Fruit fly (Drosophila melanogaster) whole organism, pupa: Measurements from ENCODE around the gene Adar.

Experiments used
- CG13204 ChIP-seq: fragments of 200-800 bp; sonication (Bioruptor generic); optimal IDR thresholded peaks from 2 replicates; lab custom pipeline; 2018; ENCODE audit warnings: missing biosample characterization, mild to moderate bottlenecking, missing genetic modification characterization, moderate library complexity
- CG15710 ChIP-seq: fragments of 200-800 bp; sonication (Bioruptor generic); optimal IDR thresholded peaks from 2 replicates; lab custom pipeline; 2018; ENCODE audit warnings: missing biosample characterization, mild to moderate bottlenecking, missing genetic modification characterization, moderate library complexity
- CG17806 ChIP-seq: fragments of 200-800 bp; sonication (Bioruptor generic); optimal IDR thresholded peaks from 2 replicates; lab custom pipeline; 2018; ENCODE audit warnings: missing biosample characterization, mild to moderate bottlenecking, missing genetic modification characterization, moderate library complexity
- CG34367 ChIP-seq: fragments of 200-800 bp; sonication (Bioruptor generic); optimal IDR thresholded peaks from 2 replicates; lab custom pipeline; 2018; ENCODE audit warnings: missing biosample characterization, mild to moderate bottlenecking, missing genetic modification characterization
- CG9948 ChIP-seq: fragments of 200-800 bp; sonication (Bioruptor generic); optimal IDR thresholded peaks from 2 replicates; lab custom pipeline; 2018; ENCODE audit warnings: missing biosample characterization, mild to moderate bottlenecking, missing genetic modification characterization, moderate library complexity
- D1 ChIP-seq: fragments of 200-800 bp; sonication (Bioruptor generic); optimal IDR thresholded peaks from 2 replicates; lab custom pipeline; 2018; ENCODE audit warnings: missing biosample characterization, mild to moderate bottlenecking, missing genetic modification characterization, moderate library complexity
- EcR ChIP-seq: fragments of 200-800 bp; sonication (Bioruptor generic); optimal IDR thresholded peaks from 3 replicates; lab custom pipeline; 2019; ENCODE audit warnings: missing biosample characterization, missing genetic modification characterization, mild to moderate bottlenecking, moderate library complexity, missing genetic modification reagents
- Pif1A ChIP-seq: fragments of 200-800 bp; sonication (Bioruptor generic); optimal IDR thresholded peaks from 3 replicates; lab custom pipeline; 2016; ENCODE audit warnings: missing biosample characterization, missing genetic modification characterization
- Pif1B ChIP-seq: fragments of 200-800 bp; sonication (Bioruptor generic); optimal IDR thresholded peaks from 3 replicates; lab custom pipeline; 2016; ENCODE audit warnings: missing biosample characterization, missing genetic modification characterization
- fd96Ca ChIP-seq: fragments of 200-800 bp; sonication (Bioruptor generic); IDR thresholded peaks from 3 replicates; pipeline ENCODE4 v1.3.6; 2022; ENCODE audit warnings: missing biosample characterization, missing genetic modification characterization
- gl ChIP-seq: fragments of 200-800 bp; sonication (Bioruptor generic); optimal IDR thresholded peaks from 2 replicates; lab custom pipeline; 2018; ENCODE audit warnings: missing biosample characterization, mild to moderate bottlenecking, missing genetic modification characterization
- rn ChIP-seq: fragments of 200-800 bp; sonication (Bioruptor generic); IDR thresholded peaks from 2 replicates; pipeline ENCODE4 v1.3.6; 2022; ENCODE audit warnings: missing biosample characterization, missing genetic modification characterization

DNA sequence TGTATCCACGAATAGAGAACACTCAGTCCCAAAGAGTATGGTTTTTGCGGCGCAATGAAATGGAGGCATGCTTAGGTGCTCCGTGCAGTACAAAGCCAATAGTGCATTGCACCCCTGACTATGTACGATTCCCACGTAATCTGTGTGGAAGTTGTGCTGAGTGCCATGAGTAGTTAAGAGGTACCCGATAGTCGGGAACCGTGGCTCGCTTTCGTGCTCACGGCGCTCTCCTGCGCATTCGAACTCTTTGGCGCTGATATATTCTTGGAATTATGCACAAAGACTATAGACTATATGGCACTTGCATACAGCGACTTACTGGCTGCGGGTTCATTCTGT is 51.1 kb downstream of the Adar start:
- TF ChIP-seq fd96Ca: peak; percentile 58; the same call in 2 of the 3 replicates
- TF ChIP-seq CG17806 (tag; lab: Kevin White, UChicago): peak; percentile 55
- TF ChIP-seq CG34367 (tag; lab: Kevin White, UChicago): peak; percentile 56
- TF ChIP-seq D1 (tag; lab: Kevin White, UChicago): peak; percentile 5
- TF ChIP-seq EcR (GFP tag; lab: Kevin White, UChicago): peak; percentile 95
- peak; percentile 56 for TF ChIP-seq CG9948 (tag; lab: Kevin White, UChicago)
- peak; percentile 21 for TF ChIP-seq gl (tag; lab: Kevin White, UChicago)
- no peak for TF ChIP-seq rn (GFP tag; lab: Robert Waterston, UW)
- peak; percentile 42 for TF ChIP-seq Pif1B (GFP tag; lab: Kevin White, UChicago)
- peak; percentile 65 for TF ChIP-seq Pif1A (GFP tag; lab: Kevin White, UChicago)
- peak; percentile 14 for TF ChIP-seq CG13204 (GFP tag; lab: Kevin White, UChicago)
- peak; percentile 68 for TF ChIP-seq CG15710
